Worm (Caenorhabditis elegans): ENCODE data around the gene srh-170.

DNA sequence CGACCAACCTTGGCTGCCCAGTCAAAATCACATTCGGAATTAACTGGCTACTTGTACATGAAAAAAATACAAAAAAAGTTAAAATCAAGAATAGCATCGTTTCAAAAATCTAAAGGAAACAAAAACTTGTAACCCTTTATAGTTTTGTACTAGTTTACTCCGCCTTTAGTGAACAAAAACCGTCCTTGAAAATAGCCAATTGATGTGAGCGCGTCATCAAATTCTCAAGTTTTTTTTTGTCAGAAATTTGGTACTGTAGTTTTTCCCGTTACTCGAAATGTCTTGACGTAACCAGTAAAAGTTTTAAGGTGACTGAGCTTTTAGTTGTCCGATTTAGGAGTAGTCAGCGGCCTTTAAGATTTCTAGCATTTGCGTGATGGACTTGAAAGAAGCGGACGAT lies 41.4 kb downstream of the srh-170 start, which contains the start of gene C29F3.3:
- TF ChIP-seq blmp-1 (tag; optimal IDR thresholded peaks at IDR 0.05) (no peak), rnt-1 (tag; optimal IDR thresholded peaks at IDR 0.05) (no peak), nhr-11 (tag; optimal IDR thresholded peaks at IDR 0.05) (no peak), irx-1 (tag; optimal IDR thresholded peaks at IDR 0.05) (no peak), grh-1 (GFP tag; IDR thresholded peaks at IDR 0.05) (no peak), lsy-2 (tag; optimal IDR thresholded peaks at IDR 0.05) (no peak), lin-13 (GFP tag; optimal IDR thresholded peaks at IDR 0.05) (no peak), nhr-76 (tag; optimal IDR thresholded peaks at IDR 0.05) (no peak), mep-1 (tag; optimal IDR thresholded peaks at IDR 0.05) (no peak), nhr-77 (tag; optimal IDR thresholded peaks at IDR 0.05) (no peak), lin-39 (tag; optimal IDR thresholded peaks at IDR 0.05) (no peak), ztf-11 (tag; optimal IDR thresholded peaks at IDR 0.05) (no peak), ceh-82 (tag; optimal IDR thresholded peaks at IDR 0.05) (no peak)

Data from whole organism, L1 larva.